Fruit fly (Drosophila melanogaster): ENCODE data around the gene Met.
A peak's percentile ranks its signal among the peaks of the same experiment; 100 is the strongest.

dm6 chrX:11659080-11659479 is 43.2 kb downstream of the Met start:
- TF ChIP-seq CG9948 (tag; optimal IDR thresholded peaks at IDR 0.05) (peak; percentile 90), CG8301 (tag; optimal IDR thresholded peaks at IDR 0.05) (peak; percentile 92)
